Worm (Caenorhabditis elegans) whole organism, mixed stage, embryonic: Measurements from ENCODE around the gene F46C5.10.

Source experiments
- bed-3 ChIP-seq: fragments of 200-800 bp; sonication (Bioruptor generic); optimal IDR thresholded peaks from 3 replicates; lab custom pipeline; 2018; ENCODE audit warnings: mild to moderate bottlenecking, missing genetic modification characterization, moderate library complexity, missing compliant biosample characterization
- blmp-1 ChIP-seq: fragments of 150-350 bp; optimal IDR thresholded peaks from 2 replicates; lab custom pipeline; 2014; ENCODE audit warnings: missing biosample characterization, missing genetic modification characterization
- ceh-43 ChIP-seq: fragments of 200-800 bp; sonication (Bioruptor generic); optimal IDR thresholded peaks from 2 replicates; lab custom pipeline; 2018; ENCODE audit warnings: mild to moderate bottlenecking, missing genetic modification characterization, moderate library complexity, missing compliant biosample characterization
- ces-1 ChIP-seq: fragments of 150-350 bp; optimal IDR thresholded peaks from 2 replicates; lab custom pipeline; 2014; ENCODE audit warnings: missing biosample characterization, missing genetic modification reagents, missing genetic modification characterization
- cnd-1 ChIP-seq: fragments of 200-800 bp; sonication (Bioruptor generic); optimal IDR thresholded peaks from 2 replicates; lab custom pipeline; 2018; ENCODE audit warnings: mild to moderate bottlenecking, missing genetic modification characterization, missing compliant biosample characterization
- elt-1 ChIP-seq: sonication (generic microtip); optimal IDR thresholded peaks from 2 replicates; lab custom pipeline; 2017; ENCODE audit warnings: missing genetic modification characterization, mild to moderate bottlenecking, missing compliant biosample characterization, antibody characterized with exemption, moderate library complexity, borderline replicate concordance; ENCODE audit not compliant: insufficient read depth
- elt-3 ChIP-seq: fragments of 150-350 bp; optimal IDR thresholded peaks from 2 replicates; lab custom pipeline; 2014; ENCODE audit warnings: missing biosample characterization, missing genetic modification characterization
- flh-1 ChIP-seq: fragments of 200-800 bp; sonication (Bioruptor generic); optimal IDR thresholded peaks from 2 replicates; lab custom pipeline; 2018; ENCODE audit warnings: mild to moderate bottlenecking, missing genetic modification characterization, moderate library complexity, missing compliant biosample characterization
- hlh-1 ChIP-seq: fragments of 150-350 bp; optimal IDR thresholded peaks from 2 replicates; lab custom pipeline; 2014; ENCODE audit warnings: missing biosample characterization, missing genetic modification reagents, missing genetic modification characterization
- lin-13 ChIP-seq: fragments of 150-350 bp; optimal IDR thresholded peaks from 2 replicates; lab custom pipeline; 2014; ENCODE audit warnings: missing biosample characterization, missing genetic modification characterization
- lin-32 ChIP-seq: fragments of 200-800 bp; sonication (Bioruptor generic); optimal IDR thresholded peaks from 2 replicates; lab custom pipeline; 2018; ENCODE audit warnings: mild to moderate bottlenecking, missing genetic modification characterization, missing compliant biosample characterization
- lsy-2 ChIP-seq: fragments of 150-350 bp; optimal IDR thresholded peaks from 2 replicates; lab custom pipeline; 2014; ENCODE audit warnings: missing biosample characterization, missing genetic modification characterization
- mab-5 ChIP-seq: fragments of 150-350 bp; optimal IDR thresholded peaks from 2 replicates; lab custom pipeline; 2014; ENCODE audit warnings: missing biosample characterization, missing genetic modification characterization
- mep-1 ChIP-seq: fragments of 150-350 bp; optimal IDR thresholded peaks from 2 replicates; lab custom pipeline; 2017; ENCODE audit warnings: missing biosample characterization, missing genetic modification reagents, missing genetic modification characterization, inconsistent platforms
- mls-2 ChIP-seq: sonication (generic microtip); optimal IDR thresholded peaks from 2 replicates; lab custom pipeline; 2016; ENCODE audit warnings: mild to moderate bottlenecking, missing genetic modification characterization, moderate library complexity, missing compliant biosample characterization
- nhr-2 ChIP-seq: fragments of 150-350 bp; optimal IDR thresholded peaks from 2 replicates; lab custom pipeline; 2014; ENCODE audit warnings: missing biosample characterization, missing genetic modification characterization
- nhr-237 ChIP-seq: fragments of 150-350 bp; optimal IDR thresholded peaks from 2 replicates; lab custom pipeline; 2014; ENCODE audit warnings: missing biosample characterization, missing genetic modification characterization
- nhr-28 ChIP-seq: fragments of 150-350 bp; optimal IDR thresholded peaks from 2 replicates; lab custom pipeline; 2014; ENCODE audit warnings: missing biosample characterization, missing genetic modification characterization
- pha-4 ChIP-seq: fragments of 150-350 bp; optimal IDR thresholded peaks from 2 replicates; lab custom pipeline; 2018; ENCODE audit warnings: missing biosample characterization, missing genetic modification reagents, missing genetic modification characterization
- tbx-8 ChIP-seq: fragments of 200-800 bp; sonication (Bioruptor generic); optimal IDR thresholded peaks from 2 replicates; lab custom pipeline; 2018; ENCODE audit warnings: mild to moderate bottlenecking, missing genetic modification characterization, moderate library complexity, missing compliant biosample characterization
- unc-120 ChIP-seq: sonication (generic microtip); optimal IDR thresholded peaks from 2 replicates; lab custom pipeline; 2017; ENCODE audit warnings: missing genetic modification characterization, missing compliant biosample characterization; ENCODE audit not compliant: poor library complexity, severe bottlenecking
- unc-39 ChIP-seq: fragments of 150-350 bp; optimal IDR thresholded peaks from 2 replicates; lab custom pipeline; 2014; ENCODE audit warnings: missing biosample characterization, missing genetic modification characterization
- unc-62 ChIP-seq: fragments of 150-350 bp; optimal IDR thresholded peaks from 2 replicates; lab custom pipeline; 2014; ENCODE audit warnings: missing biosample characterization, missing genetic modification reagents, missing genetic modification characterization
- zip-8 ChIP-seq: fragments of 150-350 bp; optimal IDR thresholded peaks from 2 replicates; lab custom pipeline; 2014; ENCODE audit warnings: missing biosample characterization, missing genetic modification characterization
- ztf-11 ChIP-seq: fragments of 150-350 bp; optimal IDR thresholded peaks from 2 replicates; lab custom pipeline; 2014; ENCODE audit warnings: missing biosample characterization, missing genetic modification characterization

F46C5.10 gene

DNA sequence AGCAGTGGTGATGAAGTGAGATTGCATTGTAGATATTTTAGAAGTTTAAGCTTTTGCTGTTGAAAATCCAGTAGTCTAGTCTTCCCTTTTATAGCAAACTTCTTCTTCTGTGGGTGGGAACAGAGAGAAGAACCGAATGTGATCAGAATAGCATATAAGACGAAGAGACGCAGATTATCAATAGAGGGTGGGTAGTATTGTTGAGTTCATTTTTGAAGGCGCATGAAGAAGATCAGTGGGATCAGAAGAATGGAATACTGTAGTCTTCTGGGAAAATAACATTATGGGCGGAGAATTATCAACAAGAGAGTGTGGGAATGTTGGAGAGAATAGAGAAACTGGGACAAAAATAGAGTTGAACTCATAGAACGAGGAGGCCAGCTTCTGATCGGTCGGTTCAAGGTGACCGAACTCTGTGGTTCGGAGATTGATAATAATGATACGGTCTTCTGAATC lies 2.3 kb upstream of the F46C5.10 start, which contains the start of gene F46C5.1:
F46C5.1 (minus strand) TSS at position 51 of the 456 bp plus-strand sequence.
- TF ChIP-seq blmp-1 (tag; lab: Kevin White, UChicago) (no peak), lin-32 (GFP tag; lab: Kevin White, UChicago) (no peak), nhr-28 (tag; lab: Kevin White, UChicago) (no peak), mls-2 (no peak), unc-39 (tag; lab: Kevin White, UChicago) (no peak), mep-1 (tag; lab: Kevin White, UChicago) (no peak)

ce11 chrII:8820126-8820972 lies 1.5 kb upstream of the F46C5.10 start:
- TF ChIP-seq zip-8 (tag; lab: Kevin White, UChicago) (no peak), flh-1 (GFP tag; lab: Kevin White, UChicago) (no peak), nhr-2 (no peak), cnd-1 (tag; lab: Kevin White, UChicago) (no peak)

DNA sequence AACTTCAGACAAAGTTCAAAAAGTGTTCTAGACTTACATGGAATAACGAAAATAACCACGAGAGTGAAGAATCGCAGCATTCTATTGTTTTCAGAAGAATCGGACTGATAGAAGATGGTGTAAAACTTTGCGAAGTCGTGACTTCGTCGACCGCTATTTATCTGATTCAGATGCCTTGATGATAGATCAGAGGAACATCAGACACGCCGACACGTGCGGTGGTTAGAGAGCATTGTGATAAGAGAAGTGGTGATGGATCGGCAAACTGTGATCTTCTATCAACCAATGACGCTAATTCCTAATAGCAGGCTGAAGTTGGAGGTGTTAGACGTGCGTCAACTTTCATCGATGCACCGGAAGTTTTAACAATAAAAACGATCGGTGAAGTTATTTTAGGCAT lies 571 bp downstream of the F46C5.10 start:
- no peak for TF ChIP-seq flh-1 (GFP tag; lab: Kevin White, UChicago)
- TF ChIP-seq blmp-1 (tag; lab: Kevin White, UChicago) = no peak
- no peak for TF ChIP-seq lin-13 (tag; lab: Kevin White, UChicago)
- no peak for TF ChIP-seq mab-5 (tag; lab: Kevin White, UChicago)
- TF ChIP-seq lin-32 (GFP tag; lab: Kevin White, UChicago) = no peak
- TF ChIP-seq, all 35 proteins: peak for 0

DNA sequence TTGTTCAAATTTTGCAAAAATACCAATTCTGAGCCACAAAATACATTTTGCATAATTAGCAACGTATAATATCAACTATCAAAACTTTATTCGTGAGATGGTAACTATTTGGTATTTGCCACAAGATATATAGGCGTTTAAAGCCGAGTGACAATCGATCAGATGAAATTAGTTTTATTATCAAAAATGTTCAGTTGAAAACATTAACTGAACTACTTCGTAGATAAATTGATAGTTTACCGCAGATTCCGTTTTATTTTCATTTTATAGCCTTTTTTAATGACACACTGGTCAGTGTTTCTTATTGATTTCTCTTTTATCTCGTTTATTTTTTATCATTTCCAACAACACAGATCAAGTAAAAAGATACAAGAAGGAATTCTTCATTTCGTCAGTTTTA lies 1.6 kb downstream of the F46C5.10 start:
- TF ChIP-seq unc-62 (GFP tag; lab: Kevin White, UChicago) = no peak
- no peak for TF ChIP-seq lsy-2 (tag; lab: Kevin White, UChicago)
- TF ChIP-seq unc-120 (tag; lab: Kevin White, UChicago) = no peak
- TF ChIP-seq nhr-28 (tag; lab: Kevin White, UChicago) = no peak
- TF ChIP-seq ztf-11 = no peak
- no peak for TF ChIP-seq zip-8 (tag; lab: Kevin White, UChicago)
- no peak for TF ChIP-seq pha-4 (tag; lab: Kevin White, UChicago)
- no peak for TF ChIP-seq nhr-237 (tag; lab: Kevin White, UChicago)
- TF ChIP-seq lin-13 (tag; lab: Kevin White, UChicago) = no peak
- no peak for TF ChIP-seq nhr-2
- TF ChIP-seq lin-32 (GFP tag; lab: Kevin White, UChicago) = no peak
- TF ChIP-seq bed-3 (GFP tag; lab: Kevin White, UChicago) = no peak
- TF ChIP-seq, all 35 proteins: peak for 0

ce11 chrII:8814231-8814630 lies 4.6 kb downstream of the F46C5.10 start:
- no peak for TF ChIP-seq pha-4 (tag; lab: Kevin White, UChicago)
- no peak for TF ChIP-seq nhr-28 (tag; lab: Kevin White, UChicago)
- no peak for TF ChIP-seq bed-3 (GFP tag; lab: Kevin White, UChicago)
- no peak for TF ChIP-seq cnd-1 (tag; lab: Kevin White, UChicago)
- TF ChIP-seq elt-1 (tag; lab: Kevin White, UChicago) = no peak
- no peak for TF ChIP-seq ztf-11
- TF ChIP-seq unc-39 (tag; lab: Kevin White, UChicago) = no peak
- TF ChIP-seq lin-13 (tag; lab: Kevin White, UChicago) = no peak
- TF ChIP-seq ces-1 (GFP tag; lab: Kevin White, UChicago) = no peak
- no peak for TF ChIP-seq unc-120 (tag; lab: Kevin White, UChicago)
- no peak for TF ChIP-seq zip-8 (tag; lab: Kevin White, UChicago)
- TF ChIP-seq mep-1 (tag; lab: Kevin White, UChicago) = no peak
- no peak for TF ChIP-seq tbx-8 (GFP tag; lab: Kevin White, UChicago)
- no peak for TF ChIP-seq hlh-1 (tag; lab: Kevin White, UChicago)

ce11 chrII:8813659-8814058 lies 5.2 kb downstream of the F46C5.10 start:
- TF ChIP-seq cnd-1 (tag; lab: Kevin White, UChicago) (no peak), pha-4 (tag; lab: Kevin White, UChicago) (no peak), elt-3 (tag; lab: Kevin White, UChicago) (no peak), elt-1 (tag; lab: Kevin White, UChicago) (no peak), zip-8 (tag; lab: Kevin White, UChicago) (no peak), ceh-43 (GFP tag; lab: Kevin White, UChicago) (no peak), mep-1 (tag; lab: Kevin White, UChicago) (no peak), nhr-28 (tag; lab: Kevin White, UChicago) (no peak)
